Worm (Caenorhabditis elegans) whole organism, early embryonic: ENCODE measurements around the gene F53C3.11.

Experiments
- B0310.2 ChIP-seq: sonication (generic microtip); optimal IDR thresholded peaks from 2 replicates; lab custom pipeline; 2016; ENCODE audit warnings: mild to moderate bottlenecking, missing genetic modification characterization, missing compliant biosample characterization
- F13C5.2 ChIP-seq: sonication (generic microtip); optimal IDR thresholded peaks from 2 replicates; lab custom pipeline; 2017; ENCODE audit warnings: mild to moderate bottlenecking, missing genetic modification characterization, inconsistent platforms, missing compliant biosample characterization
- aly-1 ChIP-seq: sonication (generic microtip); optimal IDR thresholded peaks from 2 replicates; lab custom pipeline; 2016; ENCODE audit warnings: missing genetic modification characterization, missing compliant biosample characterization
- ama-1 ChIP-seq: fragments of 150-350 bp; optimal IDR thresholded peaks from 2 replicates; lab custom pipeline; 2014
- ceh-13 ChIP-seq: fragments of 200-800 bp; sonication (Bioruptor generic); optimal IDR thresholded peaks from 2 replicates; lab custom pipeline; 2018; ENCODE audit warnings: mild to moderate bottlenecking, missing genetic modification characterization, missing compliant biosample characterization
- ceh-36 ChIP-seq: sonication (generic microtip); optimal IDR thresholded peaks from 2 replicates; lab custom pipeline; 2016; ENCODE audit warnings: missing genetic modification characterization, inconsistent platforms, missing compliant biosample characterization
- ets-7 ChIP-seq: sonication (generic microtip); optimal IDR thresholded peaks from 2 replicates; lab custom pipeline; 2016; ENCODE audit warnings: missing genotype, missing genetic modification characterization, missing compliant biosample characterization
- flt-1 ChIP-seq: fragments of 200-800 bp; sonication (Bioruptor generic); IDR thresholded peaks from 2 replicates; pipeline ENCODE4 v1.3.6; 2022; ENCODE audit warnings: missing genetic modification characterization, missing compliant biosample characterization
- hmbx-1 ChIP-seq: sonication (generic microtip); optimal IDR thresholded peaks from 2 replicates; lab custom pipeline; 2016; ENCODE audit warnings: mild to moderate bottlenecking, missing genetic modification characterization, missing compliant biosample characterization
- hmg-4 ChIP-seq: fragments of 200-800 bp; sonication (Bioruptor generic); optimal IDR thresholded peaks from 2 replicates; lab custom pipeline; 2018; ENCODE audit warnings: mild to moderate bottlenecking, missing genetic modification characterization, missing compliant biosample characterization
- hnd-1 ChIP-seq: sonication (generic microtip); optimal IDR thresholded peaks from 2 replicates; lab custom pipeline; 2016; ENCODE audit warnings: missing genetic modification characterization, missing compliant biosample characterization
- pes-1 ChIP-seq: fragments of 200-800 bp; sonication (Bioruptor generic); IDR thresholded peaks from 2 replicates; pipeline ENCODE4 v1.3.6; 2022; ENCODE audit warnings: missing genetic modification reagents, missing genetic modification characterization, missing compliant biosample characterization
- scrt-1 ChIP-seq: fragments of 200-800 bp; sonication (Bioruptor generic); IDR thresholded peaks from 2 replicates; pipeline ENCODE4 v1.3.6; 2022; ENCODE audit warnings: missing genetic modification characterization, missing compliant biosample characterization
- sea-1 ChIP-seq: fragments of 200-800 bp; sonication (Bioruptor generic); conservative IDR thresholded peaks from 2 replicates; pipeline ENCODE4 v1.3.6; 2022; ENCODE audit warnings: missing genetic modification characterization, missing compliant biosample characterization
- tbx-11 ChIP-seq: fragments of 200-800 bp; sonication (Bioruptor generic); IDR thresholded peaks from 2 replicates; pipeline ENCODE4 v1.3.6; 2022; ENCODE audit warnings: missing genetic modification characterization, missing compliant biosample characterization
- tbx-37 ChIP-seq: fragments of 200-800 bp; sonication (Bioruptor generic); conservative IDR thresholded peaks from 2 replicates; pipeline ENCODE4 v1.3.6; 2022; ENCODE audit warnings: missing genetic modification reagents, missing genetic modification characterization, missing compliant biosample characterization
- tra-4 ChIP-seq: sonication (generic microtip); optimal IDR thresholded peaks from 2 replicates; lab custom pipeline; 2017; ENCODE audit warnings: missing genetic modification characterization, missing compliant biosample characterization

Gene F53C3.11

ce11 chrII:3879945-3880344 lies 26.6 kb downstream of the F53C3.11 start, which contains the start of gene nhr-166:
nhr-166 (plus strand) TSS chrII:3880245.
- no peak for TF ChIP-seq tra-4 (tag; lab: Kevin White, UChicago)

ce11 chrII:3878330-3878729 lies 28.2 kb downstream of the F53C3.11 start, which contains the start of gene srh-250:
srh-250 (plus strand) TSS chrII:3878630.
- TF ChIP-seq ets-7 (tag; lab: Kevin White, UChicago) (no peak), tbx-11 (no peak), hnd-1 (tag; lab: Kevin White, UChicago) (no peak), hmbx-1 (tag; lab: Kevin White, UChicago) (no peak), scrt-1 (GFP tag; lab: Robert Waterston, UW) (no peak), B0310.2 (no peak), ceh-13 (GFP tag; lab: Kevin White, UChicago) (no peak), ama-1 (no peak), hmg-4 (no peak), pes-1 (GFP tag; lab: Robert Waterston, UW) (no peak), sea-1 (GFP tag; lab: Robert Waterston, UW) (no peak), ceh-36 (tag; lab: Kevin White, UChicago) (no peak)

- TF ChIP-seq aly-1 (tag; lab: Kevin White, UChicago): no peak
- TF ChIP-seq tra-4 (tag; lab: Kevin White, UChicago): no peak
- no peak for TF ChIP-seq hnd-1 (tag; lab: Kevin White, UChicago)
- TF ChIP-seq tbx-11: no peak
- TF ChIP-seq ets-7 (tag; lab: Kevin White, UChicago): no peak
- TF ChIP-seq flt-1 (GFP tag; lab: Robert Waterston, UW): no peak
- no peak for TF ChIP-seq hmbx-1 (tag; lab: Kevin White, UChicago)
- no peak for TF ChIP-seq pes-1 (GFP tag; lab: Robert Waterston, UW)
- no peak for TF ChIP-seq ama-1
- no peak for TF ChIP-seq ceh-13 (GFP tag; lab: Kevin White, UChicago)
- no peak for TF ChIP-seq B0310.2
- TF ChIP-seq hmg-4: no peak
- TF ChIP-seq scrt-1 (GFP tag; lab: Robert Waterston, UW): no peak
These were observed 28.6 kb downstream of the F53C3.11 start, which contains the start of gene sdz-7 for ce11 chrII:3877874-3878273. sdz-7 (minus strand) TSS chrII:3877974.

- TF ChIP-seq aly-1 (tag; lab: Kevin White, UChicago) (no peak), hmbx-1 (tag; lab: Kevin White, UChicago) (no peak), tra-4 (tag; lab: Kevin White, UChicago) (no peak), ceh-13 (GFP tag; lab: Kevin White, UChicago) (no peak), scrt-1 (GFP tag; lab: Robert Waterston, UW) (no peak), ets-7 (tag; lab: Kevin White, UChicago) (no peak), tbx-11 (no peak), F13C5.2 (tag; lab: Kevin White, UChicago) (no peak), sea-1 (GFP tag; lab: Robert Waterston, UW) (no peak), tbx-37 (GFP tag; lab: Robert Waterston, UW) (no peak), ceh-36 (tag; lab: Kevin White, UChicago) (no peak), B0310.2 (no peak), hmg-4 (no peak)
These were observed 29.4 kb downstream of the F53C3.11 start, which contains the start of gene nep-3 for ce11 chrII:3877127-3877526. nep-3 (minus strand) TSS chrII:3877227.

ce11 chrII:3869601-3870000 lies 36.9 kb downstream of the F53C3.11 start, which contains the start of gene oac-10:
oac-10 (plus strand) TSS chrII:3869901.
- no peak for TF ChIP-seq B0310.2
- TF ChIP-seq flt-1 (GFP tag; lab: Robert Waterston, UW): no peak
- TF ChIP-seq ceh-13 (GFP tag; lab: Kevin White, UChicago): no peak
- TF ChIP-seq F13C5.2 (tag; lab: Kevin White, UChicago): no peak
- no peak for TF ChIP-seq tbx-11
- TF ChIP-seq hnd-1 (tag; lab: Kevin White, UChicago): no peak
- TF ChIP-seq hmbx-1 (tag; lab: Kevin White, UChicago): no peak
- TF ChIP-seq hmg-4: no peak
- TF ChIP-seq ets-7 (tag; lab: Kevin White, UChicago): no peak
- TF ChIP-seq sea-1 (GFP tag; lab: Robert Waterston, UW): no peak
- no peak for TF ChIP-seq tra-4 (tag; lab: Kevin White, UChicago)
- TF ChIP-seq pes-1 (GFP tag; lab: Robert Waterston, UW): no peak
- TF ChIP-seq aly-1 (tag; lab: Kevin White, UChicago): no peak
- TF ChIP-seq scrt-1 (GFP tag; lab: Robert Waterston, UW): no peak
- no peak for TF ChIP-seq ama-1
- TF ChIP-seq tbx-37 (GFP tag; lab: Robert Waterston, UW): no peak
- no peak for TF ChIP-seq ceh-36 (tag; lab: Kevin White, UChicago)

- no peak for TF ChIP-seq pes-1 (GFP tag; lab: Robert Waterston, UW)
- TF ChIP-seq hnd-1 (tag; lab: Kevin White, UChicago): no peak
These were observed 41.9 kb downstream of the F53C3.11 start, which contains the start of gene nhr-261 for ce11 chrII:3864652-3865051. nhr-261 (minus strand) TSS chrII:3864752.

- no peak for TF ChIP-seq hmbx-1 (tag; lab: Kevin White, UChicago)
- no peak for TF ChIP-seq aly-1 (tag; lab: Kevin White, UChicago)
- no peak for TF ChIP-seq F13C5.2 (tag; lab: Kevin White, UChicago)
- no peak for TF ChIP-seq scrt-1 (GFP tag; lab: Robert Waterston, UW)
- TF ChIP-seq B0310.2: no peak
- TF ChIP-seq ets-7 (tag; lab: Kevin White, UChicago): no peak
- TF ChIP-seq sea-1 (GFP tag; lab: Robert Waterston, UW): no peak
- TF ChIP-seq flt-1 (GFP tag; lab: Robert Waterston, UW): no peak
- TF ChIP-seq ceh-13 (GFP tag; lab: Kevin White, UChicago): no peak
- no peak for TF ChIP-seq tra-4 (tag; lab: Kevin White, UChicago)
- TF ChIP-seq hmg-4: no peak
- TF ChIP-seq ceh-36 (tag; lab: Kevin White, UChicago): no peak
- no peak for TF ChIP-seq tbx-11
- TF ChIP-seq ama-1: no peak
- TF ChIP-seq pes-1 (GFP tag; lab: Robert Waterston, UW): no peak
- no peak for TF ChIP-seq tbx-37 (GFP tag; lab: Robert Waterston, UW)
- TF ChIP-seq hnd-1 (tag; lab: Kevin White, UChicago): no peak
These were observed 44.5 kb downstream of the F53C3.11 start for ce11 chrII:3862053-3862452.
